Worm (Caenorhabditis elegans) whole organism, L2 larva: ENCODE measurements around the gene W01B6.4.

Experiments
- R02D3.7 ChIP-seq: fragments of 150-350 bp; optimal IDR thresholded peaks from 2 replicates; lab custom pipeline; 2014; ENCODE audit warnings: missing biosample characterization, missing genetic modification characterization
- ama-1 ChIP-seq: fragments of 150-350 bp; optimal IDR thresholded peaks from 2 replicates; lab custom pipeline; 2018; ENCODE audit warnings: inconsistent platforms
- ceh-16 ChIP-seq: fragments of 150-350 bp; optimal IDR thresholded peaks from 2 replicates; lab custom pipeline; 2014; ENCODE audit warnings: missing biosample characterization, missing genetic modification characterization
- elt-1 ChIP-seq: fragments of 150-350 bp; optimal IDR thresholded peaks from 2 replicates; lab custom pipeline; 2014; ENCODE audit warnings: missing biosample characterization, missing genetic modification characterization
- nhr-23 ChIP-seq: fragments of 150-350 bp; optimal IDR thresholded peaks from 2 replicates; lab custom pipeline; 2014; ENCODE audit warnings: missing biosample characterization, missing genetic modification reagents, missing genetic modification characterization
- nhr-77 ChIP-seq: fragments of 150-350 bp; optimal IDR thresholded peaks from 2 replicates; lab custom pipeline; 2014; ENCODE audit warnings: missing biosample characterization, missing genetic modification characterization
- snpc-4 ChIP-seq: fragments of 150-350 bp; optimal IDR thresholded peaks from 2 replicates; lab custom pipeline; 2014; ENCODE audit warnings: missing biosample characterization, missing genetic modification characterization
- unc-62 ChIP-seq: fragments of 150-350 bp; optimal IDR thresholded peaks from 2 replicates; lab custom pipeline; 2014; ENCODE audit warnings: missing biosample characterization, missing genetic modification reagents, missing genetic modification characterization

- TF ChIP-seq snpc-4 (tag; lab: Kevin White, UChicago) (no peak), unc-62 (no peak), nhr-23 (tag; lab: Kevin White, UChicago) (no peak), nhr-77 (no peak), ceh-16 (tag; lab: Kevin White, UChicago) (no peak), elt-1 (tag; lab: Kevin White, UChicago) (no peak), ama-1 (lab: Kevin White, UChicago) (no peak), R02D3.7 (tag; lab: Kevin White, UChicago) (no peak)
Observed at ce11 chrIV:10068266-10068665, 7.0 kb upstream of the W01B6.4 start.
